Worm (Caenorhabditis elegans) whole organism, L1 larva: Measurements from ENCODE around the gene lex-1.

Experiments
- C34B4.2 ChIP-seq: sonication (generic microtip); optimal IDR thresholded peaks from 2 replicates; lab custom pipeline; 2017; ENCODE audit warnings: mild to moderate bottlenecking, missing genetic modification characterization, missing compliant biosample characterization
- dpl-1 ChIP-seq, 3 experiments: fragments of 150-350 bp in 2 of 3; sonication (generic microtip) in 1 of 3; optimal IDR thresholded peaks; 2 replicates each; lab custom pipeline; 2014 to 2017; ENCODE audit warnings: missing biosample characterization in 3 of 3, missing genetic modification characterization in 3 of 3, missing genetic modification reagents in 3 of 3
- elt-3 ChIP-seq, 6 experiments: fragments of 150-350 bp in 1 of 6; sonication (generic microtip); optimal IDR thresholded peaks; 2 replicates each; lab custom pipeline; 2017 to 2018; ENCODE audit warnings: missing biosample characterization in 6 of 6, missing genetic modification characterization in 6 of 6, inconsistent platforms in 1 of 6
- lsy-2 ChIP-seq, 2 experiments: fragments of 150-350 bp; optimal IDR thresholded peaks; 2 replicates each; lab custom pipeline; 2014; ENCODE audit warnings: missing biosample characterization in 2 of 2, missing genetic modification characterization in 2 of 2
- nhr-20 ChIP-seq: sonication (generic microtip); optimal IDR thresholded peaks from 2 replicates; lab custom pipeline; 2016; ENCODE audit warnings: mild to moderate bottlenecking, missing genetic modification characterization, missing compliant biosample characterization
- nhr-237 ChIP-seq: fragments of 150-350 bp; optimal IDR thresholded peaks from 2 replicates; lab custom pipeline; 2014; ENCODE audit warnings: missing biosample characterization, missing genetic modification characterization
- nhr-77 ChIP-seq: fragments of 150-350 bp; optimal IDR thresholded peaks from 2 replicates; lab custom pipeline; 2014; ENCODE audit warnings: missing biosample characterization, missing genetic modification characterization

- TF ChIP-seq nhr-237 (tag; lab: Kevin White, UChicago), result no peak
- TF ChIP-seq nhr-77, result no peak
- TF ChIP-seq dpl-1 (GFP tag; optimal IDR thresholded peaks at IDR 0.05; lab: Kevin White, UChicago), result no peak
- TF ChIP-seq C34B4.2 (tag; lab: Kevin White, UChicago), result no peak
- no peak for TF ChIP-seq elt-3 (tag; optimal IDR thresholded peaks at IDR 0.05; lab: Kevin White, UChicago)
- TF ChIP-seq nhr-20, result no peak
- TF ChIP-seq lsy-2 (tag; optimal IDR thresholded peaks at IDR 0.05; lab: Kevin White, UChicago), result no peak
These were observed 12.8 kb downstream of the lex-1 start, which contains the start of gene mig-32 for ce11 chrIV:12092113-12092512.
